Fruit fly (Drosophila melanogaster): ENCODE measurements around the gene ergic53.
A peak's percentile ranks its signal among the peaks of the same experiment; 100 is the strongest.

- TF ChIP-seq da (GFP tag; optimal IDR thresholded peaks at IDR 0.05) (no peak), NK7.1 (GFP tag; optimal IDR thresholded peaks at IDR 0.05) (peak; percentile 49), CG10321 (GFP tag; IDR thresholded peaks at IDR 0.05) (no peak), CG16815 (GFP tag; optimal IDR thresholded peaks at IDR 0.05) (no peak), CG4328 (GFP tag; optimal IDR thresholded peaks at IDR 0.05) (peak; percentile 23), stwl (tag; optimal IDR thresholded peaks at IDR 0.05) (no peak)
Measured at dm6 chr3L:8584086-8584485, 49.3 kb downstream of the ergic53 start.

Measured in whole organism, embryonic.